Worm (Caenorhabditis elegans) whole organism, young adult: ENCODE measurements around the gene fbxb-77.
A peak's percentile ranks its signal among the peaks of the same experiment; 100 is the strongest.

Experiments
- B0261.1 ChIP-seq: sonication (generic microtip); optimal IDR thresholded peaks from 2 replicates; lab custom pipeline; 2016; ENCODE audit warnings: mild to moderate bottlenecking, missing genetic modification characterization, moderate library complexity, missing compliant biosample characterization
- C17E4.6 ChIP-seq: fragments of 200-800 bp; sonication (Bioruptor generic); IDR thresholded peaks from 2 replicates; pipeline ENCODE4 v1.3.6; 2022; ENCODE audit warnings: missing genetic modification reagents, missing genetic modification characterization, missing compliant biosample characterization
- F10E7.11 ChIP-seq: sonication (generic microtip); optimal IDR thresholded peaks from 2 replicates; lab custom pipeline; 2017; ENCODE audit warnings: mild to moderate bottlenecking, missing genetic modification characterization, moderate library complexity, missing compliant biosample characterization
- F22D6.2 ChIP-seq: sonication (generic microtip); optimal IDR thresholded peaks from 2 replicates; lab custom pipeline; 2016; ENCODE audit warnings: mild to moderate bottlenecking, missing genetic modification characterization, missing compliant biosample characterization
- F37B4.10 ChIP-seq: fragments of 200-800 bp; sonication (Bioruptor generic); IDR thresholded peaks from 2 replicates; pipeline ENCODE4 v1.3.6; 2022; ENCODE audit warnings: missing genetic modification characterization, missing compliant biosample characterization
- F52B5.7 ChIP-seq: sonication (generic microtip); optimal IDR thresholded peaks from 2 replicates; lab custom pipeline; 2016; ENCODE audit warnings: mild to moderate bottlenecking, missing genetic modification characterization, missing compliant biosample characterization
- T07F8.4 ChIP-seq: sonication (generic microtip); optimal IDR thresholded peaks from 2 replicates; lab custom pipeline; 2016; ENCODE audit warnings: mild to moderate bottlenecking, missing genetic modification characterization, moderate library complexity, missing compliant biosample characterization
- T26A5.8 ChIP-seq: sonication (generic microtip); optimal IDR thresholded peaks from 2 replicates; lab custom pipeline; 2016; ENCODE audit warnings: missing genetic modification characterization, missing compliant biosample characterization
- Y53F4B.3 ChIP-seq: fragments of 200-800 bp; sonication (Bioruptor generic); IDR thresholded peaks from 2 replicates; pipeline ENCODE4 v1.3.6; 2022; ENCODE audit warnings: missing genetic modification reagents, missing genetic modification characterization, missing compliant biosample characterization
- Y79H2A.3 ChIP-seq: fragments of 200-800 bp; sonication (Bioruptor generic); conservative IDR thresholded peaks from 2 replicates; pipeline ENCODE4 v1.3.6; 2022; ENCODE audit warnings: missing genetic modification reagents, missing genetic modification characterization, missing compliant biosample characterization
- Y95B8A.8 ChIP-seq: fragments of 200-800 bp; sonication (Bioruptor generic); IDR thresholded peaks from 2 replicates; pipeline ENCODE4 v1.3.6; 2022; ENCODE audit warnings: missing genetic modification reagents, missing genetic modification characterization, missing compliant biosample characterization
- ZK185.1 ChIP-seq: sonication (generic microtip); optimal IDR thresholded peaks from 2 replicates; lab custom pipeline; 2016; ENCODE audit warnings: mild to moderate bottlenecking, missing genetic modification characterization, missing compliant biosample characterization; ENCODE audit not compliant: poor library complexity, severe bottlenecking
- aptf-2 ChIP-seq: fragments of 200-800 bp; sonication (Bioruptor generic); conservative IDR thresholded peaks from 2 replicates; pipeline ENCODE4 v1.3.6; 2022; ENCODE audit warnings: missing genetic modification reagents, missing genetic modification characterization, missing compliant biosample characterization
- aptf-3 ChIP-seq: fragments of 200-800 bp; sonication (Bioruptor generic); IDR thresholded peaks from 2 replicates; pipeline ENCODE4 v1.3.6; 2022; ENCODE audit warnings: missing genetic modification characterization, missing compliant biosample characterization
- ccch-3 ChIP-seq: fragments of 200-800 bp; sonication (Bioruptor generic); optimal IDR thresholded peaks from 2 replicates; lab custom pipeline; 2018; ENCODE audit warnings: mild to moderate bottlenecking, missing genetic modification characterization, missing compliant biosample characterization
- cebp-1 ChIP-seq, 2 experiments: fragments of 200-800 bp in 1 of 2; sonication (Bioruptor generic) in 1 of 2; sonication (generic microtip) in 1 of 2; IDR thresholded peaks in 1 of 2; optimal IDR thresholded peaks in 1 of 2; 2 replicates each; pipeline versions ENCODE4 v1.3.6 to Lab custom; 2017 to 2022; ENCODE audit warnings: missing compliant biosample characterization in 2 of 2, missing genetic modification characterization in 2 of 2, mild to moderate bottlenecking in 1 of 2, missing genetic modification reagents in 1 of 2, moderate library complexity in 1 of 2
- cebp-2 ChIP-seq: fragments of 200-800 bp; sonication (Bioruptor generic); IDR thresholded peaks from 2 replicates; pipeline ENCODE4 v1.3.6; 2022; ENCODE audit warnings: missing genetic modification characterization, missing compliant biosample characterization
- ceh-27 ChIP-seq: fragments of 200-800 bp; sonication (Bioruptor generic); optimal IDR thresholded peaks from 2 replicates; lab custom pipeline; 2018; ENCODE audit warnings: mild to moderate bottlenecking, missing genetic modification characterization, moderate library complexity, missing compliant biosample characterization
- ceh-40 ChIP-seq: fragments of 200-800 bp; sonication (Bioruptor generic); IDR thresholded peaks from 2 replicates; pipeline ENCODE4 v1.3.6; 2022; ENCODE audit warnings: missing genetic modification characterization, missing compliant biosample characterization
- ceh-58 ChIP-seq: fragments of 200-800 bp; sonication (Bioruptor generic); IDR thresholded peaks from 2 replicates; pipeline ENCODE4 v1.3.6; 2022; ENCODE audit warnings: missing genetic modification characterization, missing compliant biosample characterization
- ceh-91 ChIP-seq: fragments of 200-800 bp; sonication (Bioruptor generic); IDR thresholded peaks from 2 replicates; pipeline ENCODE4 v1.3.6; 2022; ENCODE audit warnings: missing genetic modification reagents, missing genetic modification characterization, missing compliant biosample characterization
- dox-1 ChIP-seq: fragments of 200-800 bp; sonication (Bioruptor generic); IDR thresholded peaks from 2 replicates; pipeline ENCODE4 v1.3.6; 2022; ENCODE audit warnings: missing genetic modification reagents, missing genetic modification characterization, missing compliant biosample characterization
- egl-44 ChIP-seq: fragments of 200-800 bp; sonication (Bioruptor generic); IDR thresholded peaks from 2 replicates; pipeline ENCODE4 v1.3.6; 2022; ENCODE audit warnings: missing genetic modification reagents, missing genetic modification characterization, missing compliant biosample characterization
- egrh-3 ChIP-seq: fragments of 200-800 bp; sonication (Bioruptor generic); IDR thresholded peaks from 2 replicates; pipeline ENCODE4 v1.3.6; 2022; ENCODE audit warnings: missing genetic modification reagents, missing genetic modification characterization, missing compliant biosample characterization
- fkh-3 ChIP-seq: sonication (generic microtip); optimal IDR thresholded peaks from 2 replicates; lab custom pipeline; 2016; ENCODE audit warnings: mild to moderate bottlenecking, missing genetic modification characterization, missing compliant biosample characterization
- gei-17 ChIP-seq: fragments of 200-800 bp; sonication (Bioruptor generic); optimal IDR thresholded peaks from 2 replicates; lab custom pipeline; 2018; ENCODE audit warnings: mild to moderate bottlenecking, missing genetic modification characterization, missing compliant biosample characterization
- hlh-12 ChIP-seq: sonication (generic microtip); optimal IDR thresholded peaks from 2 replicates; lab custom pipeline; 2016; ENCODE audit warnings: missing genetic modification characterization, missing compliant biosample characterization
- hmg-20 ChIP-seq: fragments of 200-800 bp; sonication (Bioruptor generic); IDR thresholded peaks from 2 replicates; pipeline ENCODE4 v1.3.6; 2022; ENCODE audit warnings: missing genetic modification reagents, missing genetic modification characterization, missing compliant biosample characterization
- lag-1 ChIP-seq: fragments of 200-800 bp; sonication (Bioruptor generic); IDR thresholded peaks from 2 replicates; pipeline ENCODE4 v1.3.6; 2022; ENCODE audit warnings: missing genetic modification reagents, missing genetic modification characterization, missing compliant biosample characterization
- let-526 ChIP-seq: fragments of 200-800 bp; sonication (Bioruptor generic); IDR thresholded peaks from 2 replicates; pipeline ENCODE4 v1.3.6; 2022; ENCODE audit warnings: missing genetic modification reagents, missing genetic modification characterization, missing compliant biosample characterization
- lin-54 ChIP-seq: fragments of 200-800 bp; sonication (Bioruptor generic); optimal IDR thresholded peaks from 2 replicates; lab custom pipeline; 2018; ENCODE audit warnings: mild to moderate bottlenecking, missing genetic modification characterization, missing compliant biosample characterization
- lsl-1 ChIP-seq: fragments of 200-800 bp; sonication (Bioruptor generic); optimal IDR thresholded peaks from 2 replicates; lab custom pipeline; 2018; ENCODE audit warnings: mild to moderate bottlenecking, missing genetic modification characterization, moderate library complexity, missing compliant biosample characterization
- lsy-27 ChIP-seq: sonication (generic microtip); optimal IDR thresholded peaks from 2 replicates; lab custom pipeline; 2017; ENCODE audit warnings: missing genetic modification characterization, mild to moderate bottlenecking, missing compliant biosample characterization, antibody characterized with exemption, missing genotype, borderline replicate concordance; ENCODE audit not compliant: insufficient read depth
- mel-28 ChIP-seq: sonication (generic microtip); optimal IDR thresholded peaks from 2 replicates; lab custom pipeline; 2016; ENCODE audit warnings: borderline replicate concordance, mild to moderate bottlenecking, missing genetic modification characterization, missing compliant biosample characterization
- mes-4 ChIP-seq: sonication (generic microtip); optimal IDR thresholded peaks from 2 replicates; lab custom pipeline; 2016; ENCODE audit warnings: missing genotype, missing genetic modification characterization, missing compliant biosample characterization
- nfya-1 ChIP-seq: sonication (generic microtip); optimal IDR thresholded peaks from 2 replicates; lab custom pipeline; 2017; ENCODE audit warnings: antibody characterized with exemption, missing compliant biosample characterization, missing genetic modification characterization, borderline replicate concordance; ENCODE audit not compliant: insufficient read depth
- nfya-2 ChIP-seq: fragments of 200-800 bp; sonication (Bioruptor generic); IDR thresholded peaks from 2 replicates; pipeline ENCODE4 v1.3.6; 2022; ENCODE audit warnings: missing genetic modification reagents, missing genetic modification characterization, missing compliant biosample characterization
- nhr-120 ChIP-seq: fragments of 200-800 bp; sonication (Bioruptor generic); IDR thresholded peaks from 2 replicates; pipeline ENCODE4 v1.3.6; 2022; ENCODE audit warnings: missing genetic modification characterization, missing compliant biosample characterization
- nhr-179 ChIP-seq: sonication (generic microtip); optimal IDR thresholded peaks from 2 replicates; lab custom pipeline; 2016; ENCODE audit warnings: mild to moderate bottlenecking, missing genetic modification characterization, missing compliant biosample characterization
- nhr-80 ChIP-seq: sonication (generic microtip); optimal IDR thresholded peaks from 2 replicates; lab custom pipeline; 2016; ENCODE audit warnings: missing genetic modification characterization, missing compliant biosample characterization
- nhr-90 ChIP-seq: sonication (generic microtip); optimal IDR thresholded peaks from 2 replicates; lab custom pipeline; 2016; ENCODE audit warnings: missing genotype, mild to moderate bottlenecking, missing genetic modification characterization, missing compliant biosample characterization
- sdz-38 ChIP-seq: sonication (generic microtip); optimal IDR thresholded peaks from 2 replicates; lab custom pipeline; 2016; ENCODE audit warnings: missing genotype, missing genetic modification characterization, missing compliant biosample characterization
- snpc-1.3 ChIP-seq: sonication (generic microtip); optimal IDR thresholded peaks from 2 replicates; lab custom pipeline; 2017; ENCODE audit warnings: missing genetic modification characterization, mild to moderate bottlenecking, missing compliant biosample characterization, antibody characterized with exemption, moderate library complexity, missing genotype, missing genetic modification reagents; ENCODE audit not compliant: insufficient read depth
- snpc-3.4 ChIP-seq: sonication (generic microtip); optimal IDR thresholded peaks from 2 replicates; lab custom pipeline; 2017; ENCODE audit warnings: missing genetic modification characterization, mild to moderate bottlenecking, missing compliant biosample characterization, antibody characterized with exemption, moderate library complexity, missing genotype, missing genetic modification reagents
- unc-130 ChIP-seq: sonication (generic microtip); optimal IDR thresholded peaks from 2 replicates; lab custom pipeline; 2016; ENCODE audit warnings: missing genetic modification reagents, missing genetic modification characterization, missing compliant biosample characterization
- unc-62 ChIP-seq: fragments of 150-350 bp; optimal IDR thresholded peaks from 2 replicates; lab custom pipeline; 2014; ENCODE audit warnings: missing biosample characterization, missing genetic modification reagents, missing genetic modification characterization
- ztf-26 ChIP-seq: sonication (generic microtip); optimal IDR thresholded peaks from 2 replicates; lab custom pipeline; 2017; ENCODE audit warnings: missing genetic modification characterization, missing compliant biosample characterization

fbxb-77 gene

ce11 chrIV:4749728-4750278 is 6.2 kb downstream of the fbxb-77 start, which contains the start of the genes rpl-20 and Y17G9B.5 (continued):
- peak; percentile 90 for TF ChIP-seq mel-28 (tag; lab: Kevin White, UChicago)
- TF ChIP-seq hmg-20 (GFP tag; lab: Robert Waterston, UW): peak; percentile 98
- TF ChIP-seq ccch-3 (GFP tag; lab: Kevin White, UChicago): peak; percentile 68
- no peak; the same call in 1 of the 2 replicates for TF ChIP-seq aptf-2 (GFP tag; lab: Robert Waterston, UW)
- peak; percentile 100 for TF ChIP-seq Y95B8A.8 (GFP tag; lab: Robert Waterston, UW)
- TF ChIP-seq Y79H2A.3: peak; percentile 97
- peak; percentile 47 for TF ChIP-seq B0261.1
- peak; percentile 90; the same call in 1 of the 2 replicates for TF ChIP-seq lag-1 (GFP tag; lab: Robert Waterston, UW)
- peak; percentile 100 for TF ChIP-seq dox-1 (GFP tag; lab: Robert Waterston, UW)
- TF ChIP-seq snpc-1.3 (tag; lab: Kevin White, UChicago): peak; percentile 99
- TF ChIP-seq ZK185.1 (tag; lab: Kevin White, UChicago): peak; percentile 99
- TF ChIP-seq lsy-27: peak; percentile 71
- TF ChIP-seq ceh-40: peak; percentile 92
- peak; percentile 82 for TF ChIP-seq egrh-3 (GFP tag; lab: Robert Waterston, UW)
- peak; percentile 91 for TF ChIP-seq Y53F4B.3 (GFP tag; lab: Robert Waterston, UW)
- 0 out of 2 replicates have a peak, but pooled peaks have one; percentile 54 for TF ChIP-seq ceh-58 (GFP tag; lab: Robert Waterston, UW)
- 0 out of 2 replicates have a peak, but pooled peaks have one; percentile 37 for TF ChIP-seq aptf-3 (GFP tag; lab: Robert Waterston, UW)
- peak; percentile 93 for TF ChIP-seq nhr-90 (tag; lab: Kevin White, UChicago)
- peak; percentile 99 for TF ChIP-seq ceh-27
- TF ChIP-seq nhr-179 (tag; lab: Kevin White, UChicago): no peak
- no peak for TF ChIP-seq hlh-12
- TF ChIP-seq nfya-2 (GFP tag; lab: Robert Waterston, UW): peak; percentile 95
- peak; percentile 98 for TF ChIP-seq cebp-2 (GFP tag; lab: Robert Waterston, UW)
- TF ChIP-seq unc-62: peak; percentile 32
- no peak for TF ChIP-seq nfya-1 (tag; lab: Kevin White, UChicago)
- peak; percentile 100 for TF ChIP-seq ztf-26 (tag; lab: Kevin White, UChicago)
- TF ChIP-seq F52B5.7 (tag; lab: Kevin White, UChicago): peak; percentile 94
- peak; percentile 93 for TF ChIP-seq cebp-1 (GFP tag; IDR thresholded peaks at IDR 0.05; lab: Robert Waterston, UW)
- TF ChIP-seq cebp-1 (tag; optimal IDR thresholded peaks at IDR 0.05; lab: Kevin White, UChicago): peak; percentile 99
- peak; percentile 93 for TF ChIP-seq F10E7.11 (tag; lab: Kevin White, UChicago)
- no peak for TF ChIP-seq sdz-38
- peak; percentile 99 for TF ChIP-seq F37B4.10 (GFP tag; lab: Robert Waterston, UW)
- peak; percentile 98 for TF ChIP-seq egl-44 (GFP tag; lab: Robert Waterston, UW)
- peak; percentile 69 for TF ChIP-seq T26A5.8
- TF ChIP-seq ceh-91 (GFP tag; lab: Robert Waterston, UW): peak; percentile 99
- TF ChIP-seq lsl-1 (GFP tag; lab: Kevin White, UChicago): peak; percentile 100
- TF ChIP-seq nhr-80 (tag; lab: Kevin White, UChicago): peak; percentile 99
- peak; percentile 82 for TF ChIP-seq fkh-3 (tag; lab: Kevin White, UChicago)
- peak; percentile 92 for TF ChIP-seq T07F8.4 (tag; lab: Kevin White, UChicago)
- TF ChIP-seq let-526 (GFP tag; lab: Robert Waterston, UW): peak; percentile 99
- TF ChIP-seq lin-54 (GFP tag; lab: Kevin White, UChicago): peak; percentile 99
- peak; percentile 98 for TF ChIP-seq unc-130 (GFP tag; lab: Kevin White, UChicago)
- TF ChIP-seq nhr-120 (GFP tag; lab: Robert Waterston, UW): peak; percentile 96
- peak; percentile 99 for TF ChIP-seq C17E4.6
- peak; percentile 98 for TF ChIP-seq snpc-3.4 (tag; lab: Kevin White, UChicago)
- TF ChIP-seq gei-17 (GFP tag; lab: Kevin White, UChicago): peak; percentile 94
- TF ChIP-seq mes-4: peak; percentile 88
- TF ChIP-seq F22D6.2: peak; percentile 96
